Fruit fly (Drosophila melanogaster) whole organism, embryonic: ENCODE measurements around the gene CG17841.

Source experiments
- Aef1 ChIP-seq: fragments of 200-800 bp; sonication (Bioruptor generic); IDR thresholded peaks from 3 replicates; pipeline ENCODE4 v1.3.6; 2022; ENCODE audit warnings: missing biosample characterization, missing genetic modification characterization
- CG10543 ChIP-seq: fragments of 200-800 bp; sonication (Bioruptor generic); optimal IDR thresholded peaks from 3 replicates; lab custom pipeline; 2017; ENCODE audit warnings: missing biosample characterization, mild to moderate bottlenecking, missing genetic modification characterization, moderate library complexity
- CG12071 ChIP-seq: fragments of 200-800 bp; sonication (Bioruptor generic); optimal IDR thresholded peaks from 3 replicates; lab custom pipeline; 2018; ENCODE audit warnings: missing biosample characterization, mild to moderate bottlenecking, missing genetic modification characterization
- CG12219 ChIP-seq: fragments of 200-800 bp; sonication (Bioruptor generic); optimal IDR thresholded peaks from 3 replicates; lab custom pipeline; 2018; ENCODE audit warnings: missing biosample characterization, mild to moderate bottlenecking, missing genetic modification characterization
- CG12391 ChIP-seq: fragments of 200-800 bp; sonication (Bioruptor generic); optimal IDR thresholded peaks from 3 replicates; lab custom pipeline; 2018; ENCODE audit warnings: missing biosample characterization, mild to moderate bottlenecking, missing genetic modification characterization, moderate library complexity
- CG12769 ChIP-seq: fragments of 200-800 bp; sonication (Bioruptor generic); optimal IDR thresholded peaks from 2 replicates; lab custom pipeline; 2019; ENCODE audit warnings: missing biosample characterization, mild to moderate bottlenecking, missing genetic modification characterization, moderate library complexity
- CG1603 ChIP-seq: fragments of 200-800 bp; sonication (Bioruptor generic); optimal IDR thresholded peaks from 2 replicates; lab custom pipeline; 2019; ENCODE audit warnings: missing biosample characterization, mild to moderate bottlenecking, missing genetic modification characterization, moderate library complexity
- CG18599 ChIP-seq: fragments of 200-800 bp; sonication (Bioruptor generic); optimal IDR thresholded peaks from 3 replicates; lab custom pipeline; 2017; ENCODE audit warnings: missing biosample characterization, missing genetic modification characterization, mild to moderate bottlenecking, moderate library complexity, missing genetic modification reagents
- CG32767 ChIP-seq: fragments of 200-800 bp; sonication (Bioruptor generic); IDR thresholded peaks from 2 replicates; pipeline ENCODE4 v1.3.6; 2022; ENCODE audit warnings: missing biosample characterization, missing genetic modification characterization
- CG32772 ChIP-seq: fragments of 200-800 bp; sonication (Bioruptor generic); IDR thresholded peaks from 2 replicates; pipeline ENCODE4 v1.3.6; 2022; ENCODE audit warnings: missing biosample characterization, missing genetic modification characterization
- CG7357 ChIP-seq: fragments of 200-800 bp; sonication (Bioruptor generic); IDR thresholded peaks from 3 replicates; pipeline ENCODE4 v1.3.6; 2022; ENCODE audit warnings: missing biosample characterization, missing genetic modification characterization
- CG7745 ChIP-seq: fragments of 200-800 bp; sonication (Bioruptor generic); optimal IDR thresholded peaks from 2 replicates; lab custom pipeline; 2018; ENCODE audit warnings: missing biosample characterization, mild to moderate bottlenecking, missing genetic modification characterization, moderate library complexity
- CG7928 ChIP-seq: fragments of 200-800 bp; sonication (Bioruptor generic); optimal IDR thresholded peaks from 2 replicates; lab custom pipeline; 2017; ENCODE audit warnings: missing biosample characterization, mild to moderate bottlenecking, missing genetic modification characterization
- CG8089 ChIP-seq: fragments of 200-800 bp; sonication (Bioruptor generic); optimal IDR thresholded peaks from 3 replicates; lab custom pipeline; 2016; ENCODE audit warnings: missing biosample characterization, missing genetic modification characterization
- CG8290 ChIP-seq, 3 experiments: fragments of 200-800 bp; sonication (Bioruptor generic); optimal IDR thresholded peaks; 2 replicates each; lab custom pipeline; 2016 to 2019; ENCODE audit warnings: missing biosample characterization in 3 of 3, missing genetic modification characterization in 3 of 3, mild to moderate bottlenecking in 2 of 3, moderate library complexity in 1 of 3
- CG9932 ChIP-seq: fragments of 200-800 bp; sonication (Bioruptor generic); IDR thresholded peaks from 2 replicates; pipeline ENCODE4 v1.3.6; 2022; ENCODE audit warnings: missing biosample characterization, missing genetic modification characterization
- CHES-1-like ChIP-seq: fragments of 200-800 bp; sonication (Bioruptor generic); optimal IDR thresholded peaks from 2 replicates; lab custom pipeline; 2016; ENCODE audit warnings: missing biosample characterization, missing genetic modification characterization
- D19A ChIP-seq: fragments of 200-800 bp; optimal IDR thresholded peaks from 3 replicates; lab custom pipeline; 2019; ENCODE audit warnings: missing biosample characterization, mild to moderate bottlenecking, missing genetic modification characterization, moderate library complexity
- Med ChIP-seq: fragments of 200-800 bp; sonication (Bioruptor generic); peaks from one replicate; lab custom pipeline; 2016; ENCODE audit warnings: missing biosample characterization, missing genetic modification characterization, mild to moderate bottlenecking, inconsistent platforms, moderate library complexity
- Mrtf ChIP-seq: fragments of 200-800 bp; sonication (Bioruptor generic); IDR thresholded peaks from 3 replicates; pipeline ENCODE4 v1.3.6; 2022; ENCODE audit warnings: missing biosample characterization, missing genetic modification characterization
- NK7.1 ChIP-seq: fragments of 200-800 bp; sonication (Bioruptor generic); optimal IDR thresholded peaks from 3 replicates; lab custom pipeline; 2016; ENCODE audit warnings: missing biosample characterization, missing genetic modification characterization
- Oli ChIP-seq: fragments of 200-800 bp; sonication (Bioruptor generic); optimal IDR thresholded peaks from 2 replicates; lab custom pipeline; 2018; ENCODE audit warnings: missing biosample characterization, mild to moderate bottlenecking, missing genetic modification characterization, moderate library complexity
- Sox102F ChIP-seq: fragments of 200-800 bp; sonication (Bioruptor generic); optimal IDR thresholded peaks from 2 replicates; lab custom pipeline; 2018; ENCODE audit warnings: missing biosample characterization, mild to moderate bottlenecking, missing genetic modification characterization, moderate library complexity
- Sry-δ ChIP-seq: fragments of 200-800 bp; sonication (Bioruptor generic); optimal IDR thresholded peaks from 2 replicates; lab custom pipeline; 2016; ENCODE audit warnings: missing biosample characterization, missing genetic modification characterization
- Stat92E ChIP-seq, 3 experiments: fragments of >200 bp in 2 of 3; fragments of 200-800 bp in 1 of 3; sonication (Bioruptor generic) in 1 of 3; optimal IDR thresholded peaks; 2 replicates each; lab custom pipeline; 2017 to 2019; ENCODE audit warnings: missing biosample characterization in 3 of 3, missing genetic modification characterization in 3 of 3, mild to moderate bottlenecking in 1 of 3, moderate library complexity in 1 of 3
- abd-A ChIP-seq: fragments of 200-800 bp; sonication (Bioruptor generic); optimal IDR thresholded peaks from 3 replicates; lab custom pipeline; 2019; ENCODE audit warnings: missing biosample characterization, mild to moderate bottlenecking, missing genetic modification characterization, moderate library complexity
- crol ChIP-seq: fragments of 200-800 bp; sonication (Bioruptor generic); IDR thresholded peaks from 2 replicates; pipeline ENCODE4 v1.3.6; 2022; ENCODE audit warnings: missing biosample characterization, missing genetic modification characterization
- cwo ChIP-seq: fragments of 200-800 bp; sonication (Bioruptor generic); optimal IDR thresholded peaks from 3 replicates; lab custom pipeline; 2017; ENCODE audit warnings: missing biosample characterization, missing genetic modification characterization, mild to moderate bottlenecking, moderate library complexity, missing genetic modification reagents
- dmrt99B ChIP-seq: fragments of 200-800 bp; sonication (Bioruptor generic); optimal IDR thresholded peaks from 2 replicates; lab custom pipeline; 2018; ENCODE audit warnings: missing biosample characterization, mild to moderate bottlenecking, missing genetic modification characterization, moderate library complexity
- gcm2 ChIP-seq: fragments of 200-800 bp; sonication (Bioruptor generic); optimal IDR thresholded peaks from 2 replicates; lab custom pipeline; 2016; ENCODE audit warnings: missing biosample characterization, missing genetic modification characterization
- gem ChIP-seq: fragments of 200-800 bp; sonication (Bioruptor generic); optimal IDR thresholded peaks from 2 replicates; lab custom pipeline; 2019; ENCODE audit warnings: missing biosample characterization, mild to moderate bottlenecking, missing genetic modification characterization, moderate library complexity
- otp ChIP-seq: fragments of 200-800 bp; sonication (Bioruptor generic); IDR thresholded peaks from 3 replicates; pipeline ENCODE4, ENCODE4 v1.3.6; 2022; ENCODE audit warnings: missing biosample characterization, missing genetic modification characterization
- pfk ChIP-seq: fragments of 200-800 bp; sonication (Bioruptor generic); optimal IDR thresholded peaks from 2 replicates; lab custom pipeline; 2018; ENCODE audit warnings: missing biosample characterization, mild to moderate bottlenecking, missing genetic modification characterization, moderate library complexity
- pzg ChIP-seq: fragments of 200-800 bp; sonication (Bioruptor generic); optimal IDR thresholded peaks from 3 replicates; lab custom pipeline; 2018; ENCODE audit warnings: missing biosample characterization, mild to moderate bottlenecking, missing genetic modification characterization, moderate library complexity
- ranshi ChIP-seq: fragments of 200-800 bp; sonication (Bioruptor generic); IDR thresholded peaks from 2 replicates; pipeline ENCODE4 v1.3.6; 2022; ENCODE audit warnings: missing biosample characterization, missing genetic modification characterization
- repo ChIP-seq: fragments of 200-800 bp; sonication (Bioruptor generic); optimal IDR thresholded peaks from 2 replicates; lab custom pipeline; 2016; ENCODE audit warnings: missing biosample characterization, missing genetic modification characterization
- schlank ChIP-seq: fragments of 200-800 bp; sonication (Bioruptor generic); optimal IDR thresholded peaks from 2 replicates; lab custom pipeline; 2018; ENCODE audit warnings: missing biosample characterization, mild to moderate bottlenecking, missing genetic modification characterization
- sd ChIP-seq: fragments of 200-800 bp; sonication (Bioruptor generic); optimal IDR thresholded peaks from 3 replicates; lab custom pipeline; 2018; ENCODE audit warnings: missing biosample characterization, mild to moderate bottlenecking, missing genetic modification characterization, moderate library complexity
- sob ChIP-seq: fragments of 200-800 bp; sonication (Bioruptor generic); IDR thresholded peaks from 2 replicates; pipeline ENCODE4 v1.3.6; 2022; ENCODE audit warnings: missing biosample characterization, missing genetic modification characterization

CG17841 gene

DNA sequence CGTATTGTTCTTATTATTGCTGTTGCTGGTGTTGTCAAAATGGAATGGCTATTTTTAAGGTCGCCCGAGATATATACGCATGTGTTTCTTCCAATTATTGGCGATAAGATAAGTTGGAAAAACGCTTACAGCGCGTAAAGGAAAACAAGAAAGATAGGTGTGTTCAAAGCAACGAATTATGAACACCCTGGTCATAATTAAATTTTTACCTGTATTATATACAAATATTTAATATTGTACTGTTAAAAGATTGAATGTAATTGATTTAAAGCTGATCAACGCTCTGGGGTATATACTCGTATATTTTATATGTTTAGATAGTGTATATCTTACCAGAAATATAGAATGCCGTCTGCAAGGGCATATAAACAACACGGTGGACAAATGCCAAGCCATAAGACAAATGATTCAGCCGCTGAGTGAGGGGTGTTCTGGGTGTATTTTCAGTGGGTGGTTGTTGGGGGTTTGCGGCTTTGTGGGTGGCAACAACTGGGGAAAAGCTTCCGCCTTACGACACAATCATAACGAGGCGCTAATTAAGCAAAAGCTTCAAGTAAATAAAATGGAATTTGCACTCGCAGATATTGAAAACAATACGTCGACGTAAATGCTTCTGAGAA is 29.8 kb downstream of the CG17841 start (continued):
- peak; percentile 26 for TF ChIP-seq CG12391 (tag; lab: Kevin White, UChicago)

dm6 chrX:10398959-10399358 is 31.1 kb downstream of the CG17841 start:
- TF ChIP-seq Mrtf (GFP tag; lab: Robert Waterston, UW) (no peak), otp (GFP tag; lab: Robert Waterston, UW) (no peak), CG12769 (peak; percentile 32), dmrt99B (tag; lab: Kevin White, UChicago) (no peak), crol (peak; percentile 62), gcm2 (GFP tag; lab: Kevin White, UChicago) (no peak), abd-A (tag; lab: Kevin White, UChicago) (peak; percentile 67), CG18599 (peak; percentile 23), Med (GFP tag; lab: Kevin White, UChicago) (peak; percentile 17), Aef1 (GFP tag; lab: Robert Waterston, UW) (no peak), cwo (GFP tag; lab: Kevin White, UChicago) (peak; percentile 22), pzg (GFP tag; lab: Kevin White, UChicago) (no peak), CG7357 (GFP tag; lab: Robert Waterston, UW) (no peak), CG8089 (GFP tag; lab: Kevin White, UChicago) (no peak), CG8290 (GFP tag; optimal IDR thresholded peaks at IDR 0.05; lab: Kevin White, UChicago) (no peak), CG8290 (tag; optimal IDR thresholded peaks at IDR 0.05; lab: Kevin White, UChicago) (no peak), ranshi (GFP tag; lab: Robert Waterston, UW) (no peak), Sry-δ (GFP tag; lab: Kevin White, UChicago) (no peak), pfk (GFP tag; lab: Kevin White, UChicago) (no peak), sd (peak; percentile 64), CG7745 (tag; lab: Kevin White, UChicago) (no peak), CG32767 (0 out of 2 replicates have a peak, but pooled peaks have one; percentile 7), Sox102F (no peak), CG10543 (GFP tag; lab: Kevin White, UChicago) (peak; percentile 48)
- TF ChIP-seq, all 482 proteins: peak for 9

DNA sequence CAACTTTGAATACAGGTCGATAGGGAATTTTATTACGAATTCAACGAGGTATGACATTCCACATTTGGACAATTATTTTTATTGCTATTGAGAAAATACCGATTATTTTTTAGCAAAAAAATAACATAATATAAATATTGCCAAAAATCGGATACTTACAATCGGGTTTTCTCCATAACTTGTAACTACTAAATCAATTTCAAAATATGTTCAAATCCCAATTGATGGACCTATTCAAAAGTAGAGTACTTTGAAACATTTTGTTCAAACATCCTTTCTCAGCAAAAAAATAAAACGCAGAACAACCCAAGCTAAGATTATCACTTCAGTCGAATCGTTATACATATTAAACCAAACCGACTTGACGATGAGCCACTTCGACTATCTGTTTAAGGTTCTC is 49.3 kb downstream of the CG17841 start, which contains the start of gene RabX2:
RabX2 (plus strand) TSS at position 301 of the 400 bp plus-strand sequence.
- TF ChIP-seq CG32772 (GFP tag; lab: Robert Waterston, UW): no peak
- TF ChIP-seq NK7.1 (GFP tag; lab: Kevin White, UChicago): no peak
- TF ChIP-seq sob: no peak
- no peak for TF ChIP-seq Stat92E (GFP tag; optimal IDR thresholded peaks at IDR 0.05; lab: Kevin White, UChicago)
- no peak for TF ChIP-seq CHES-1-like (GFP tag; lab: Kevin White, UChicago)
- no peak for TF ChIP-seq D19A (tag; lab: Kevin White, UChicago)
- TF ChIP-seq CG12071: no peak
- TF ChIP-seq CG7928 (GFP tag; lab: Kevin White, UChicago): no peak
- TF ChIP-seq CG1603 (tag; lab: Kevin White, UChicago): no peak
- TF ChIP-seq schlank (tag; lab: Kevin White, UChicago): no peak
- no peak for TF ChIP-seq repo
- TF ChIP-seq CG9932 (GFP tag; lab: Robert Waterston, UW): no peak
- TF ChIP-seq CG12219 (GFP tag; lab: Kevin White, UChicago): no peak
- TF ChIP-seq Oli (tag; lab: Kevin White, UChicago): no peak
- TF ChIP-seq gem (tag; lab: Kevin White, UChicago): no peak
